Worm (Caenorhabditis elegans) whole organism, midembryonic: ENCODE data around the gene chil-1.

ENCODE experiments used
- T22C8.4 ChIP-seq: fragments of 200-800 bp; sonication (Bioruptor generic); IDR thresholded peaks from 2 replicates; pipeline ENCODE4 v1.3.6; 2022; ENCODE audit warnings: missing genetic modification characterization, missing compliant biosample characterization
- flt-1 ChIP-seq: fragments of 200-800 bp; sonication (Bioruptor generic); IDR thresholded peaks from 2 replicates; pipeline ENCODE4 v1.3.6; 2022; ENCODE audit warnings: missing genetic modification characterization, missing compliant biosample characterization
- klf-2 ChIP-seq: fragments of 200-800 bp; sonication (Bioruptor generic); conservative IDR thresholded peaks from 2 replicates; pipeline ENCODE4 v1.3.6; 2022; ENCODE audit warnings: missing genetic modification reagents, missing genetic modification characterization, missing compliant biosample characterization
- med-1 ChIP-seq: sonication (generic microtip); optimal IDR thresholded peaks from 2 replicates; lab custom pipeline; 2017; ENCODE audit warnings: missing genetic modification characterization, mild to moderate bottlenecking, missing compliant biosample characterization, antibody characterized with exemption, missing genetic modification reagents; ENCODE audit not compliant: insufficient read depth
- tab-1 ChIP-seq: fragments of 200-800 bp; sonication (Bioruptor generic); IDR thresholded peaks from 2 replicates; pipeline ENCODE4 v1.3.6; 2022; ENCODE audit warnings: missing genetic modification characterization, missing compliant biosample characterization
- ztf-23 ChIP-seq: fragments of 200-800 bp; sonication (Bioruptor generic); IDR thresholded peaks from 2 replicates; pipeline ENCODE4 v1.3.6; 2022; ENCODE audit warnings: missing genetic modification reagents, missing genetic modification characterization, missing compliant biosample characterization
- ztf-29 ChIP-seq: fragments of 200-800 bp; sonication (Bioruptor generic); IDR thresholded peaks from 2 replicates; pipeline ENCODE4 v1.3.6; 2022; ENCODE audit warnings: missing genetic modification reagents, missing genetic modification characterization, missing compliant biosample characterization

DNA sequence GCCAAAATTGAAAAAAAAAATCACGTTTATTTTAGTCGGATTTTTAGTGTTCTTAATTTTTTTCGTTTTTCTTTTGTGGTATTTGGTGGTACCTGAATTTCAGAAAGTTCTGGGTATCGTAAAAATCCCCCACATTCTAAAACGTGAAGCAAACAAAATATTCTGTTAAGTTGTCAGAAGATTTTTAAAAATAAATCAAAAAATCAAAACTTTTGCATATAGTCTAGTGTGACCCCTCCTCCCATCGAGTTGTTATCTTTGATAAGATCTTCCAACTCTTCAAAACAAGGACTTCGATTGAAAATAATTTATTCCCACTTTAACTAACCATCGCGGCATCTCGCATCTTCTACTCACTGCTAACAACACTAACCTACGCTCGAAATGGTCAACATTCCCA lies 37.2 kb downstream of the chil-1 start, which contains the start of gene ZK938.1:
- TF ChIP-seq klf-2 (GFP tag; lab: Robert Waterston, UW) (no peak), flt-1 (no peak), ztf-23 (GFP tag; lab: Robert Waterston, UW) (no peak), med-1 (GFP tag; lab: Kevin White, UChicago) (no peak), tab-1 (GFP tag; lab: Robert Waterston, UW) (no peak), ztf-29 (GFP tag; lab: Robert Waterston, UW) (no peak), T22C8.4 (GFP tag; lab: Robert Waterston, UW) (no peak)
